Fruit fly (Drosophila melanogaster): ENCODE results near the gene b.
A peak's percentile ranks its signal among the peaks of the same experiment; 100 is the strongest.

The b gene

DNA sequence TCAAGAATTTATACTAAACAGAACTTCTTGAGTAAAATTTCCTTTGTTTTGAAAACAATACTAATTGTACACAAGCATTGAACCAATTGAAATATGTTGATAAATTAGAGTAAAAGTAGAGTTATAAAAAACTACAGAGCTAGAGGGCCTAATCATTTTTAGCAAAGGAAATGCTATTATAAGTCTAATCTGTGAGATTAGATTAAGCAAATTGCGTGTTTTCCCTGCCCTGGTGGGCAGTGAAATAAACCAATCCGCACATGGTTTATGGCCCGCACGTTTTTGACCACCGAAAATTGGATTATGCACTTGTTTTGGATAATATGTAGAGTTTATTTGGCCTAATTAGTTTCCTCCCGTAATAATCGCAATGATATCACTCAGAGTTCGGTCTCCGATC is 21.5 kb downstream of the b start:
- TF ChIP-seq fkh (GFP tag; optimal IDR thresholded peaks at IDR 0.05) (no peak), Eip78C (GFP tag) (no peak), pdm3 (GFP tag; optimal IDR thresholded peaks at IDR 0.05) (no peak)

- TF ChIP-seq esn (GFP tag; optimal IDR thresholded peaks at IDR 0.05) (peak; percentile 50), CG4318 (GFP tag; optimal IDR thresholded peaks at IDR 0.05) (no peak), Eip93F (GFP tag; optimal IDR thresholded peaks at IDR 0.05) (no peak), topi (GFP tag; optimal IDR thresholded peaks at IDR 0.05) (peak; percentile 37), svp (GFP tag) (peak; percentile 42), cyc (GFP tag; optimal IDR thresholded peaks at IDR 0.05) (peak; percentile 22), CG6163 (GFP tag; IDR thresholded peaks at IDR 0.05) (no peak), Met (GFP tag; optimal IDR thresholded peaks at IDR 0.05) (peak; percentile 55), CG1621 (tag; optimal IDR thresholded peaks at IDR 0.05) (no peak), acj6 (GFP tag; optimal IDR thresholded peaks at IDR 0.05) (peak; percentile 7), CG6854 (GFP tag; optimal IDR thresholded peaks at IDR 0.05) (no peak)
Observed at dm6 chr2L:13843692-13844284, 22.7 kb downstream of the b start, which contains the start of gene CG33306. TSS of gene CG33306 (minus strand) at chr2L:13843742.

DNA sequence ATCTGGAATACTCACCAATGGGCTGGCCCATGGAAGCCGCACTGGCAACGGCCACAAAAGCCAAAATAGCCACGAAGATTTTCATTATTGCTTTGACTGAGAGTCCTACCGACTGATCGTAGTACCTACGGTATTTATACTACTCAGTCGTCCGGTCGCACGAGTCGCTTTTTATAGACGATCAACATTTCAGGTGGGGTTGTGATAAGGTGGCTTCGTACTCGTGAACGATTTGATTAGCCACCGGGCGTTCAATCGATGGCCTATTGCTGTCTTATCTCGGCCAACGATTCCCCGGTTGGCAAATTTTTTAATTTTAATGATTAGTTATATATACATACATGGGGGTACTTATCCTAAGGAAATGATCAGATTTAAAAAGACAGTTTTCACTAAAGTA is 24.1 kb downstream of the b start, which contains the start of gene CG8997:
Gene CG8997 (minus strand): TSS at position 148 of the 400 bp plus-strand sequence.
- TF ChIP-seq achi (GFP tag; optimal IDR thresholded peaks at IDR 0.05) = no peak
- peak; percentile 31 for TF ChIP-seq svp (GFP tag)

dm6 chr2L:13846239-13846802 is 25.3 kb downstream of the b start, which contains the start of gene CG7916:
TSS of gene CG7916 (plus strand) at chr2L:13846752.
- peak; percentile 33 for TF ChIP-seq vri (GFP tag; optimal IDR thresholded peaks at IDR 0.05)
- TF ChIP-seq Ets21C (GFP tag; optimal IDR thresholded peaks at IDR 0.05) = no peak

- TF ChIP-seq Smox (GFP tag; optimal IDR thresholded peaks at IDR 0.05) (no peak), CG11902 (GFP tag; optimal IDR thresholded peaks at IDR 0.05) (no peak), CG3032 (tag; optimal IDR thresholded peaks at IDR 0.05) (no peak), Met (GFP tag; optimal IDR thresholded peaks at IDR 0.05) (no peak), dsx (GFP tag; optimal IDR thresholded peaks at IDR 0.05; ENCODE audit: poor library complexity, severe bottlenecking) (no peak), Blimp-1 (GFP tag; optimal IDR thresholded peaks at IDR 0.05) (no peak), CG6854 (GFP tag; optimal IDR thresholded peaks at IDR 0.05) (no peak), CG32006 (GFP tag; optimal IDR thresholded peaks at IDR 0.05) (no peak), lz (GFP tag; optimal IDR thresholded peaks at IDR 0.05) (no peak), cyc (GFP tag; optimal IDR thresholded peaks at IDR 0.05) (no peak), CG7368 (GFP tag; optimal IDR thresholded peaks at IDR 0.05) (no peak), CG10669 (GFP tag; optimal IDR thresholded peaks at IDR 0.05) (no peak), CG34406 (GFP tag; optimal IDR thresholded peaks at IDR 0.05) (no peak), CG15336 (GFP tag; IDR thresholded peaks at IDR 0.05) (no peak), Eip75B (GFP tag; optimal IDR thresholded peaks at IDR 0.05) (no peak), spab (GFP tag; optimal IDR thresholded peaks at IDR 0.05) (no peak), topi (GFP tag; optimal IDR thresholded peaks at IDR 0.05) (no peak), CG11762 (GFP tag; optimal IDR thresholded peaks at IDR 0.05; ENCODE audit: insufficient read depth) (no peak)
Observed at dm6 chr2L:13847625-13848024, 26.6 kb downstream of the b start, which contains the start of gene CG7953. TSS of gene CG7953 (plus strand) at chr2L:13847925.

DNA sequence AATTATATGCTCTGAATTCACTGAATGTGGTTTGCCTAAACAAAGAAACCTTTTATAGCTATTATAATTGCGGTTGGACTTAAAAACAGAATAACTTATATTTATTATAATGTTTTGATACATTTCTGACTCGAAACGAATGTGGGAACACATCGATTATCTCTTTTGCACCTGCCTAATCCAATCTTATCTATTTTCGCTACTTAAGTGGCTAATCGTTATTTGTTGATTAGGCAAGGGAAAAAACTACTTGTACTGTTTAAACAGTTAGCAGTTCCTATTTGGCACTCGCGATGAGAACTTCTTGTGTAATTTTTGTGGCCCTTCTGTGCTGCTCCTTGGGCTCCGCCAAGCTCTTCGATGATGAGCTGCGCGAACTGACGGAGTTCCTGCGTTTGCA is 28.1 kb downstream of the b start, which contains the start of gene CG7968:
Gene CG7968 (plus strand): TSS at position 276 of the 400 bp plus-strand sequence.
- TF ChIP-seq dsx (GFP tag; optimal IDR thresholded peaks at IDR 0.05; ENCODE audit: poor library complexity, severe bottlenecking) = no peak
- no peak for TF ChIP-seq CG8119 (GFP tag; IDR thresholded peaks at IDR 0.05)
- TF ChIP-seq CG8632 (GFP tag; optimal IDR thresholded peaks at IDR 0.05) = no peak
- TF ChIP-seq Sox14 (GFP tag; optimal IDR thresholded peaks at IDR 0.05) = no peak
- TF ChIP-seq CG3032 (tag; optimal IDR thresholded peaks at IDR 0.05) = no peak
- TF ChIP-seq CG10669 (GFP tag; optimal IDR thresholded peaks at IDR 0.05) = no peak
- TF ChIP-seq Ets96B (tag; optimal IDR thresholded peaks at IDR 0.05) = no peak
- TF ChIP-seq fd85E (GFP tag; optimal IDR thresholded peaks at IDR 0.05) = no peak
- no peak for TF ChIP-seq vri (GFP tag; optimal IDR thresholded peaks at IDR 0.05)
- no peak for TF ChIP-seq salr (GFP tag; optimal IDR thresholded peaks at IDR 0.05)
- no peak for TF ChIP-seq cyc (GFP tag; optimal IDR thresholded peaks at IDR 0.05)
- TF ChIP-seq topi (GFP tag; optimal IDR thresholded peaks at IDR 0.05) = no peak
- no peak for TF ChIP-seq ss (GFP tag; optimal IDR thresholded peaks at IDR 0.05)
- no peak for TF ChIP-seq achi (GFP tag; optimal IDR thresholded peaks at IDR 0.05)
- TF ChIP-seq Hr4 (GFP tag; optimal IDR thresholded peaks at IDR 0.05) = no peak
- TF ChIP-seq Eip93F (GFP tag; optimal IDR thresholded peaks at IDR 0.05) = no peak
- TF ChIP-seq CG16779 (tag; optimal IDR thresholded peaks at IDR 0.05) = no peak
- TF ChIP-seq CG11762 (GFP tag; optimal IDR thresholded peaks at IDR 0.05; ENCODE audit: insufficient read depth) = no peak
- no peak for TF ChIP-seq Smox (GFP tag; optimal IDR thresholded peaks at IDR 0.05)
